Worm (Caenorhabditis elegans) whole organism, midembryonic: ENCODE results near the gene evl-18.

Experiments used
- T22C8.4 ChIP-seq: fragments of 200-800 bp; sonication (Bioruptor generic); IDR thresholded peaks from 2 replicates; pipeline ENCODE4 v1.3.6; 2022; ENCODE audit warnings: missing genetic modification characterization, missing compliant biosample characterization
- cog-1 ChIP-seq: sonication (generic microtip); optimal IDR thresholded peaks from 2 replicates; lab custom pipeline; 2016; ENCODE audit warnings: missing genetic modification characterization, missing compliant biosample characterization
- flt-1 ChIP-seq: fragments of 200-800 bp; sonication (Bioruptor generic); IDR thresholded peaks from 2 replicates; pipeline ENCODE4 v1.3.6; 2022; ENCODE audit warnings: missing genetic modification characterization, missing compliant biosample characterization
- ztf-23 ChIP-seq: fragments of 200-800 bp; sonication (Bioruptor generic); IDR thresholded peaks from 2 replicates; pipeline ENCODE4 v1.3.6; 2022; ENCODE audit warnings: missing genetic modification reagents, missing genetic modification characterization, missing compliant biosample characterization
- ztf-29 ChIP-seq: fragments of 200-800 bp; sonication (Bioruptor generic); IDR thresholded peaks from 2 replicates; pipeline ENCODE4 v1.3.6; 2022; ENCODE audit warnings: missing genetic modification reagents, missing genetic modification characterization, missing compliant biosample characterization

- TF ChIP-seq cog-1 (tag; lab: Kevin White, UChicago): no peak
- TF ChIP-seq flt-1 (GFP tag; lab: Robert Waterston, UW): no peak
- no peak for TF ChIP-seq ztf-23 (GFP tag; lab: Robert Waterston, UW)
- TF ChIP-seq T22C8.4 (GFP tag; lab: Robert Waterston, UW): no peak
- TF ChIP-seq ztf-29 (GFP tag; lab: Robert Waterston, UW): no peak
Measured at ce11 chrIII:3737742-3738141, 2.9 kb upstream of the evl-18 start.
